Worm (Caenorhabditis elegans) whole organism, L1 larva: ENCODE results near the gene Y41C4A.8.

Experiments used
- nhr-12 ChIP-seq: sonication (generic microtip); optimal IDR thresholded peaks from 2 replicates; lab custom pipeline; 2017; ENCODE audit warnings: missing biosample characterization, missing genetic modification characterization
- pag-3 ChIP-seq: sonication (generic microtip); optimal IDR thresholded peaks from 2 replicates; lab custom pipeline; 2017; ENCODE audit warnings: missing genetic modification characterization, mild to moderate bottlenecking, missing compliant biosample characterization, antibody characterized with exemption, borderline replicate concordance; ENCODE audit not compliant: insufficient read depth
- sptf-1 ChIP-seq: fragments of 150-350 bp; optimal IDR thresholded peaks from 2 replicates; lab custom pipeline; 2014; ENCODE audit warnings: missing biosample characterization, missing genetic modification characterization
- unc-130 ChIP-seq: fragments of 150-350 bp; optimal IDR thresholded peaks from 2 replicates; lab custom pipeline; 2017; ENCODE audit warnings: missing biosample characterization, missing genetic modification characterization, inconsistent platforms
- unc-62 ChIP-seq: fragments of 150-350 bp; optimal IDR thresholded peaks from 2 replicates; lab custom pipeline; 2014; ENCODE audit warnings: missing biosample characterization, missing genetic modification reagents, missing genetic modification characterization

DNA sequence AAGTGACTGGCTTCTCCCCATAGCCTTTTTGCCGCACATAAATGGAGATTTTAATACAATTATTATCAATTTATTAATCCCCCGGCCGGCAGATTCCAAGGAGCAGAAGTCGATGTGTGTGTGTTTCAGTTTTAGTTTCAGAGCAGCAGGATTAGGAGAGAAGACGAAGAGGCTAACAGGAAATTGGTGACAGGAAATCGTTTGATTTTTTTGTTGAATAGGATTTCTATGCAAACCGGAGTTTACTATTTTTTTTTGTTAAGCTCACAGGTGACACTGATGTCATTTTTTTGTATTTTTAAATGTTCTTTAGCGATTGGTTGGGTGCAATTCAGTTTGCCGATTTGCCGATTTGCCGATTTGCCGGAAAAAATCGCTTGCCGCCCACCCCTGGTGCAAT is 28.1 kb downstream of the Y41C4A.8 start:
- TF ChIP-seq nhr-12 (tag; lab: Kevin White, UChicago) (no peak), unc-62 (GFP tag; lab: Kevin White, UChicago) (no peak), unc-130 (tag; lab: Kevin White, UChicago) (no peak), pag-3 (no peak), sptf-1 (no peak)
